Worm (Caenorhabditis elegans) whole organism, L3 larva: ENCODE results near the gene C31G12.1.
"Not testable (repeated sequence)": the region's sequence is repeated elsewhere in the genome, so short reads cannot be mapped to it uniquely, and the experiment has no call there.

ENCODE experiments used
- ceh-28 ChIP-seq: fragments of 150-350 bp; optimal IDR thresholded peaks from 2 replicates; lab custom pipeline; 2014; ENCODE audit warnings: missing biosample characterization, missing genetic modification reagents, missing genetic modification characterization
- mdl-1 ChIP-seq: fragments of 150-350 bp; optimal IDR thresholded peaks from 2 replicates; lab custom pipeline; 2014; ENCODE audit warnings: missing biosample characterization, missing genetic modification characterization
- nfya-1 ChIP-seq: sonication (generic microtip); optimal IDR thresholded peaks from 2 replicates; lab custom pipeline; 2017; ENCODE audit warnings: missing genetic modification characterization, mild to moderate bottlenecking, missing compliant biosample characterization, antibody characterized with exemption, moderate library complexity; ENCODE audit not compliant: insufficient read depth
- unc-39 ChIP-seq: sonication (generic microtip); optimal IDR thresholded peaks from 4 replicates; lab custom pipeline; 2017; ENCODE audit warnings: missing biosample characterization, missing genetic modification characterization

DNA sequence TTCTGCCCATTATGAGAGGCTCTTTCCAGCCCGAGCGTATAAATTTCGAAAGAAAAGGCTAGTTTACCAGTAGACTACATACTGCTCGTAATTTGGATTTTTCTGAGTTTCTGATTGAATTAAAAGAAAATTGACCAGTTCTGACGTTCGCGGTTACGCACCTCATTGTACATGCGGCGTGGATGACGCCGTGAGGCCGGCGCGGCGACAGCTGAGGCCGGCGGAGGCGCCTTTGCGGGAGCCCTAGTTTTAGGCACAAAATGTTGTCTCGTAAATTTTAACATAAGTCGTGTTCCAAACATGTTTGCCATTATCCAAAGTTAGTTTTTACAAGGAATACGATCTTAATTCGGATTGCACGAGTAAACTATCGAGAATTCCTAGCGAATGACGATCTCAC is 37.0 kb downstream of the C31G12.1 start, which contains the start of gene F16H6.9:
- not testable (repeated sequence) for TF ChIP-seq ceh-28, nfya-1, unc-39, mdl-1 (tag; lab: Kevin White, UChicago)
